Worm (Caenorhabditis elegans): ENCODE data around the gene srh-76.

srh-76 gene

DNA sequence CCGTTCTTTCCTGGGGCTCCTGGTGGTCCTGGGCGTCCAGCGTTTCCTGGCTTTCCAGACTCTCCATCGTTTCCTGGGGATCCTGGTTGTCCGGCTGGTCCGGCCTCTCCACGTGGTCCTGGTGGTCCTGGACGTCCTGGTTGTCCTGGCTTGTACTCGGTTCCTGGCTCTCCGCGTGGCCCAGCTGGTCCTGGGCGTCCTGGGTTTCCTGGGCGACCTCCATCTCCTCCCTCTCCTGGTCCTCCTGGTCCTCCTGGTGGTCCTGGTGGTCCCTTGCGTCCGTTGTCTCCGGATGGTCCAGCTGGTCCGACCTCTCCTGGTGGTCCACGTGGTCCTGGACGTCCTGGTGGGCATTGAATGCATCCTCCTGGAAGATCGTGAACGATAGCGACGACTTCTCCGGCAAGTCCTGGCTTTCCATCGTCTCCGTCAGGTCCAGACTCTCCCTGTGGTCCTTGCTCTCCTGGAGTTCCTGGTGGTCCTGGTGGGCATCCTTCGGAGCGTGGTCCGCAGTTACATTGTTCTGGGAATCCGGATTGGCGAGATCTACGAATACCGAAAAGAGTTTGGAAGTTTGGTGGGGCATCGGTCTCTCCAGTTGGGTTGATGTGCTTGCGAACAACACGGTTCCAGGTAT lies 2.5 kb downstream of the srh-76 start (continued):
- peak; percentile 78 for TF ChIP-seq ctbp-1 (GFP tag; IDR thresholded peaks at IDR 0.05)
- peak; percentile 1 for TF ChIP-seq spr-3 (GFP tag; optimal IDR thresholded peaks at IDR 0.05)
- TF ChIP-seq lin-29 (GFP tag; IDR thresholded peaks at IDR 0.05), result 0 out of 2 replicates have a peak, but pooled peaks have one; percentile 7
- TF ChIP-seq set-16 (GFP tag; IDR thresholded peaks at IDR 0.05), result peak; percentile 99
- no peak for TF ChIP-seq ceh-82 (tag; optimal IDR thresholded peaks at IDR 0.05)
- TF ChIP-seq hlh-11 (tag; optimal IDR thresholded peaks at IDR 0.05), result peak; percentile 43
- peak; percentile 26; the same call in 1 of the 2 replicates for TF ChIP-seq dmd-6 (GFP tag; IDR thresholded peaks at IDR 0.05)
- TF ChIP-seq aly-2 (tag; optimal IDR thresholded peaks at IDR 0.05), result no peak
- no peak for TF ChIP-seq ces-1 (GFP tag; optimal IDR thresholded peaks at IDR 0.05)

- TF ChIP-seq ama-1 (optimal IDR thresholded peaks at IDR 0.05) (peak; percentile 75), daf-12 (tag; optimal IDR thresholded peaks at IDR 0.05) (no peak), unc-62 (GFP tag; optimal IDR thresholded peaks at IDR 0.05 in 1 of 2) (peak in 1 of 2 experiments; percentile 32), unc-62 (tag; optimal IDR thresholded peaks at IDR 0.05) (no peak), mep-1 (tag; optimal IDR thresholded peaks at IDR 0.05) (no peak)
Measured at ce11 chrV:5836616-5836982, 3.0 kb downstream of the srh-76 start, which contains the start of gene col-140. Gene col-140, minus strand, starts transcription at chrV:5836834.

DNA sequence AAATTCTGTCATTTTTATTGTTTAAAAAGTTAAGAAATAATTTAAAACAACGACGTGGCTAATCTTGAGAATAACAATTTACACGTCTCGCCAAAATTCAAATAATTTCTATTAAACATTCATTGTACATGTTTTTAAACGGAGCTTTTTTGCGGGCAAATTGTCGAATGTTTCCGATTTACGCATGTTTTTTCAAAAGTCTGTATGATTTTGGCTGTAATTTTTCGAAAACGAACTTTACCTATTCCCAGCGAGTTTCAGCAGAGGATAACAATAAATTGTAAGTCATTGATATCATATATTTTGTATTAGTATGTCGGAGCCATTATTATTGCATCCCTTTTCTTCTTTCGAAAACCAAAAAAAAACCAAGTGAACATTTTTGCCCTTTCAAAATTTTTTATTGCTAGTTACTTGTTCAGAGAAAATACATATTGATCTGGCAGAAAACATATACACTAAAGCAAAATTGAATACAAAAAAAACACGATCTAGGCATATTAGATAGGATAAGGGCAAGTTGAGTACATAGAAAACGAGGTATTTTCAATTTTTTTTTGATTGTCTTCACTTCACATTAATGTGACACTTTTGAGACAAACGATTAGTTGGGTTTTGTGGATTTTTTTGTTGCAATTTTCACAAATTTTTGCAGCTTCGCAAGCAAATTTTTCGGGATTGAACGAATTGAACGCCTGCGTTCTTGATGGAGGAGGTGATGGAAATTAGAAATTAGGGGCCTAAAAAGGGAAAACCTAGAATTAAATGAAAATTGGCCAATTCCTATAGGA lies 5.1 kb downstream of the srh-76 start, which contains the start of gene F26F12.2:
F26F12.2 (minus strand) TSS at position 38 of the 791 bp plus-strand sequence.
- TF ChIP-seq sdz-12 (GFP tag; optimal IDR thresholded peaks at IDR 0.05) (peak; percentile 78), jun-1 (tag; optimal IDR thresholded peaks at IDR 0.05) (no peak), rbr-2 (tag; optimal IDR thresholded peaks at IDR 0.05) (no peak), fkh-10 (GFP tag; optimal IDR thresholded peaks at IDR 0.05) (no peak), aha-1 (tag) (peak; percentile 84), hmg-1.1 (GFP tag; IDR thresholded peaks at IDR 0.05) (peak; percentile 39; the same call in 1 of the 2 replicates), ztf-7 (tag; optimal IDR thresholded peaks at IDR 0.05) (no peak), daf-16 (GFP tag; optimal IDR thresholded peaks at IDR 0.05) (no peak), daf-16 (tag; optimal IDR thresholded peaks at IDR 0.05) (peak; percentile 26), zfp-3 (GFP tag; conservative IDR thresholded peaks at IDR 0.05) (no peak), lin-38 (GFP tag; IDR thresholded peaks at IDR 0.05) (0 out of 2 replicates have a peak, but pooled peaks have one; percentile 17), snpc-1.2 (GFP tag; IDR thresholded peaks at IDR 0.05) (peak; percentile 5; the same call in 1 of the 2 replicates), mep-1 (tag; optimal IDR thresholded peaks at IDR 0.05) (peak; percentile 39), Y5F2A.4 (GFP tag; optimal IDR thresholded peaks at IDR 0.05) (no peak), spr-1 (tag; optimal IDR thresholded peaks at IDR 0.05) (peak; percentile 6), T26A8.4 (GFP tag; IDR thresholded peaks at IDR 0.05) (peak; percentile 43; the same call in 1 of the 2 replicates), arid-1 (GFP tag; conservative IDR thresholded peaks at IDR 0.05) (peak; percentile 61; the same call in 1 of the 2 replicates), gei-8 (GFP tag; optimal IDR thresholded peaks at IDR 0.05) (no peak), dmd-9 (GFP tag; IDR thresholded peaks at IDR 0.05) (0 out of 2 replicates have a peak, but pooled peaks have one; percentile 46), madf-5 (GFP tag; IDR thresholded peaks at IDR 0.05) (peak in 1 of 2 experiments; percentile 17; a peak in 1 of 4 replicates), ama-1 (optimal IDR thresholded peaks at IDR 0.05) (peak; percentile 79), daf-12 (tag; optimal IDR thresholded peaks at IDR 0.05) (no peak), dve-1 (tag; optimal IDR thresholded peaks at IDR 0.05; ENCODE audit: insufficient read depth) (peak; percentile 68), nhr-25 (tag; optimal IDR thresholded peaks at IDR 0.05; ENCODE audit: borderline replicate concordance, insufficient read depth) (peak; percentile 59), unc-62 (GFP tag; optimal IDR thresholded peaks at IDR 0.05 in 1 of 2) (peak in 1 of 2 experiments; percentile 91), unc-62 (tag; optimal IDR thresholded peaks at IDR 0.05) (no peak), hlh-30 (tag; optimal IDR thresholded peaks at IDR 0.05; ENCODE audit: insufficient read depth) (peak; percentile 26), F37D6.2 (tag; optimal IDR thresholded peaks at IDR 0.05) (peak; percentile 26), nhr-102 (tag; optimal IDR thresholded peaks at IDR 0.05) (peak; percentile 6), hif-1 (tag; optimal IDR thresholded peaks at IDR 0.05) (peak in 1 of 2 experiments; percentile 11), lim-7 (GFP tag; IDR thresholded peaks at IDR 0.05) (peak; percentile 41; the same call in 1 of the 2 replicates), zfp-2 (tag; optimal IDR thresholded peaks at IDR 0.05) (no peak), duxl-1 (tag; optimal IDR thresholded peaks at IDR 0.05; ENCODE audit: poor library complexity) (no peak), madf-9 (GFP tag; conservative IDR thresholded peaks at IDR 0.05) (0 out of 2 replicates have a peak, but pooled peaks have one; percentile 12)
